Fruit fly (Drosophila melanogaster): ENCODE results near the gene CG14933.

CG14933 gene

dm6 chr2L:11813665-11814087 is 29.0 kb upstream of the CG14933 start, which contains the start of gene CycY (continued):
- TF ChIP-seq CG12299 (tag; optimal IDR thresholded peaks at IDR 0.05) (no peak), Sin3A (optimal IDR thresholded peaks at IDR 0.05) (peak; percentile 4), CG10543 (GFP tag; optimal IDR thresholded peaks at IDR 0.05) (no peak), phol (tag; optimal IDR thresholded peaks at IDR 0.05) (peak; percentile 50), CG10366 (GFP tag; IDR thresholded peaks at IDR 0.05) (no peak), CG16813 (GFP tag; IDR thresholded peaks at IDR 0.05; ENCODE audit: partially characterized antibody) (peak; percentile 64), CG17912 (GFP tag; optimal IDR thresholded peaks at IDR 0.05) (no peak), CG17829 (tag; optimal IDR thresholded peaks at IDR 0.05) (peak; percentile 36), pzg (GFP tag; optimal IDR thresholded peaks at IDR 0.05) (peak; percentile 82), CG13287 (GFP tag; IDR thresholded peaks at IDR 0.05; ENCODE audit: partially characterized antibody) (peak; percentile 80), Sox102F (GFP tag; optimal IDR thresholded peaks at IDR 0.05) (peak; percentile 26), HmgZ (tag; optimal IDR thresholded peaks at IDR 0.05) (peak; percentile 36), CG15601 (tag; optimal IDR thresholded peaks at IDR 0.05) (peak; percentile 35), sisA (GFP tag; IDR thresholded peaks at IDR 0.05) (no peak), vnd (GFP tag; IDR thresholded peaks at IDR 0.05; ENCODE audit: partially characterized antibody) (peak; percentile 41; the same call in 1 of the 3 replicates), stc (GFP tag; IDR thresholded peaks at IDR 0.05) (no peak), CG18599 (GFP tag; optimal IDR thresholded peaks at IDR 0.05) (no peak), sens (GFP tag) (peak; percentile 80), Stat92E (GFP tag; optimal IDR thresholded peaks at IDR 0.05) (peak in 1 of 3 experiments; percentile 6), CHES-1-like (GFP tag; optimal IDR thresholded peaks at IDR 0.05) (no peak), dmrt11E (tag; optimal IDR thresholded peaks at IDR 0.05) (peak; percentile 31), z (GFP tag; IDR thresholded peaks at IDR 0.05) (no peak), prd (optimal IDR thresholded peaks at IDR 0.05) (no peak), prd (GFP tag; IDR thresholded peaks at IDR 0.05) (0 out of 3 replicates have a peak, but pooled peaks have one; percentile 20), CG32772 (GFP tag; IDR thresholded peaks at IDR 0.05) (no peak), Scr (GFP tag; IDR thresholded peaks at IDR 0.05; ENCODE audit: partially characterized antibody) (peak; percentile 79), bigmax (GFP tag; optimal IDR thresholded peaks at IDR 0.05) (no peak), Dp (GFP tag; optimal IDR thresholded peaks at IDR 0.05) (peak; percentile 93), zen (tag; optimal IDR thresholded peaks at IDR 0.05) (peak; percentile 67), CG14860 (GFP tag; IDR thresholded peaks at IDR 0.05; ENCODE audit: partially characterized antibody) (peak; percentile 20; the same call in 1 of the 3 replicates), bsh (GFP tag; optimal IDR thresholded peaks at IDR 0.05) (peak in 1 of 2 experiments; percentile 14), nerfin-2 (GFP tag; IDR thresholded peaks at IDR 0.05; ENCODE audit: partially characterized antibody) (0 out of 2 replicates have a peak, but pooled peaks have one; percentile 46), CG15696 (tag; optimal IDR thresholded peaks at IDR 0.05) (peak; percentile 15), CG30403 (GFP tag; optimal IDR thresholded peaks at IDR 0.05) (peak; percentile 34), gce (GFP tag; IDR thresholded peaks at IDR 0.05) (no peak), Hmr (GFP tag; optimal IDR thresholded peaks at IDR 0.05) (peak; percentile 62), CG1602 (GFP tag; optimal IDR thresholded peaks at IDR 0.05) (peak; percentile 4), pan (optimal IDR thresholded peaks at IDR 0.05) (no peak), pan (GFP tag; optimal IDR thresholded peaks at IDR 0.05 in 1 of 2, IDR thresholded peaks at IDR 0.05 in 1 of 2) (no peak), pros (GFP tag; optimal IDR thresholded peaks at IDR 0.05) (no peak), grau (tag; optimal IDR thresholded peaks at IDR 0.05) (peak; percentile 24), rib (GFP tag; IDR thresholded peaks at IDR 0.05) (no peak), gsb-n (tag; optimal IDR thresholded peaks at IDR 0.05) (peak; percentile 38), CG30020 (tag; optimal IDR thresholded peaks at IDR 0.05) (peak; percentile 40), CG4424 (GFP tag; optimal IDR thresholded peaks at IDR 0.05) (peak; percentile 19), CG1603 (tag; optimal IDR thresholded peaks at IDR 0.05) (peak; percentile 29), odd (GFP tag; optimal IDR thresholded peaks at IDR 0.05) (no peak), disco-r (GFP tag; optimal IDR thresholded peaks at IDR 0.05) (no peak), Sox100B (GFP tag; optimal IDR thresholded peaks at IDR 0.05) (no peak), CG2116 (GFP tag; optimal IDR thresholded peaks at IDR 0.05) (peak; percentile 83)
